Fruit fly (Drosophila melanogaster): ENCODE measurements around the gene CG13933.

CG13933 gene

dm6 chr3L:1742552-1743097 lies 32.3 kb downstream of the CG13933 start (continued):
- TF ChIP-seq CG8290 (GFP tag; optimal IDR thresholded peaks at IDR 0.05) (no peak), CG8290 (tag; optimal IDR thresholded peaks at IDR 0.05) (peak; percentile 20 to 22), CG9215 (GFP tag; IDR thresholded peaks at IDR 0.05) (no peak), CG15479 (GFP tag; optimal IDR thresholded peaks at IDR 0.05) (no peak), CG18599 (GFP tag; optimal IDR thresholded peaks at IDR 0.05) (peak; percentile 42), Xrp1 (GFP tag; IDR thresholded peaks at IDR 0.05) (peak; percentile 50), Bdp1 (GFP tag; optimal IDR thresholded peaks at IDR 0.05) (no peak), ERR (GFP tag; optimal IDR thresholded peaks at IDR 0.05) (no peak), CG2875 (GFP tag; optimal IDR thresholded peaks at IDR 0.05) (peak; percentile 8), slbo (GFP tag; IDR thresholded peaks at IDR 0.05) (no peak), gsb-n (tag; optimal IDR thresholded peaks at IDR 0.05) (peak; percentile 31), salm (tag; optimal IDR thresholded peaks at IDR 0.05) (peak; percentile 9), CG8281 (tag; optimal IDR thresholded peaks at IDR 0.05) (peak; percentile 78), CG13894 (tag; optimal IDR thresholded peaks at IDR 0.05) (no peak), hbn (GFP tag; IDR thresholded peaks at IDR 0.05; ENCODE audit: partially characterized antibody) (no peak), grn (GFP tag; optimal IDR thresholded peaks at IDR 0.05) (peak; percentile 95), CG7928 (GFP tag; optimal IDR thresholded peaks at IDR 0.05) (peak; percentile 0), repo (GFP tag; optimal IDR thresholded peaks at IDR 0.05) (no peak), CG1603 (tag; optimal IDR thresholded peaks at IDR 0.05) (peak; percentile 34), Ptx1 (GFP tag; IDR thresholded peaks at IDR 0.05) (no peak), wek (GFP tag; optimal IDR thresholded peaks at IDR 0.05) (peak; percentile 50), Rx (GFP tag; IDR thresholded peaks at IDR 0.05) (no peak), pan (optimal IDR thresholded peaks at IDR 0.05) (no peak), pan (GFP tag; optimal IDR thresholded peaks at IDR 0.05 in 1 of 2, IDR thresholded peaks at IDR 0.05 in 1 of 2) (peak in 1 of 2 experiments; percentile 11), Ssrp (tag; optimal IDR thresholded peaks at IDR 0.05) (no peak), Rfx (GFP tag; IDR thresholded peaks at IDR 0.05) (peak; percentile 25; the same call in 1 of the 2 replicates), CG13424 (tag; optimal IDR thresholded peaks at IDR 0.05) (no peak), CG9727 (GFP tag; optimal IDR thresholded peaks at IDR 0.05) (peak; percentile 42), NC2β (GFP tag; optimal IDR thresholded peaks at IDR 0.05) (peak; percentile 4), CTCF (GFP tag; optimal IDR thresholded peaks at IDR 0.05) (no peak), CG10366 (GFP tag; IDR thresholded peaks at IDR 0.05) (0 out of 2 replicates have a peak, but pooled peaks have one; percentile 3), onecut (GFP tag; IDR thresholded peaks at IDR 0.05) (peak; percentile 16), ken (GFP tag; IDR thresholded peaks at IDR 0.05) (0 out of 3 replicates have a peak, but pooled peaks have one; percentile 49), CG34376 (GFP tag; optimal IDR thresholded peaks at IDR 0.05) (peak; percentile 94), chif (GFP tag; optimal IDR thresholded peaks at IDR 0.05) (no peak), CG6813 (GFP tag; optimal IDR thresholded peaks at IDR 0.05) (peak; percentile 69), prd (optimal IDR thresholded peaks at IDR 0.05) (no peak), prd (GFP tag; IDR thresholded peaks at IDR 0.05) (no peak), gem (tag; optimal IDR thresholded peaks at IDR 0.05) (peak; percentile 3), chinmo (GFP tag; IDR thresholded peaks at IDR 0.05; ENCODE audit: partially characterized antibody) (no peak; the same call in 3 of the 4 replicates), tio (GFP tag; optimal IDR thresholded peaks at IDR 0.05) (peak; percentile 16), CG1024 (GFP tag; IDR thresholded peaks at IDR 0.05) (peak; percentile 22; the same call in 1 of the 2 replicates), Trl (optimal IDR thresholded peaks at IDR 0.05) (no peak), Trl (GFP tag; optimal IDR thresholded peaks at IDR 0.05) (peak; percentile 15), Pdp1 (GFP tag; optimal IDR thresholded peaks at IDR 0.05) (no peak), CG2129 (GFP tag; IDR thresholded peaks at IDR 0.05; ENCODE audit: partially characterized antibody) (no peak), Scr (GFP tag; IDR thresholded peaks at IDR 0.05; ENCODE audit: partially characterized antibody) (no peak), Oli (tag; optimal IDR thresholded peaks at IDR 0.05) (no peak), lov (optimal IDR thresholded peaks at IDR 0.05) (no peak), lov (GFP tag; IDR thresholded peaks at IDR 0.05) (no peak), twi (tag; optimal IDR thresholded peaks at IDR 0.05) (peak; percentile 35), Ets97D (GFP tag; optimal IDR thresholded peaks at IDR 0.05) (no peak)
